Worm (Caenorhabditis elegans): ENCODE results near the gene srh-98.

Gene srh-98

ce11 chrV:16246579-16246978 lies 11.0 kb upstream of the srh-98 start, which contains the start of gene srh-95:
Gene srh-95, plus strand, starts transcription at chrV:16246879.
- TF ChIP-seq nhr-76 (tag; optimal IDR thresholded peaks at IDR 0.05): no peak
- TF ChIP-seq nhr-77 (tag; optimal IDR thresholded peaks at IDR 0.05): no peak
- no peak for TF ChIP-seq pha-4 (tag; optimal IDR thresholded peaks at IDR 0.05)
- TF ChIP-seq fos-1 (tag; optimal IDR thresholded peaks at IDR 0.05): no peak
- TF ChIP-seq lsy-12 (tag; optimal IDR thresholded peaks at IDR 0.05): no peak
- no peak for TF ChIP-seq ceh-9 (tag; optimal IDR thresholded peaks at IDR 0.05)

- TF ChIP-seq nhr-11 (tag; optimal IDR thresholded peaks at IDR 0.05) (no peak), unc-62 (GFP tag; optimal IDR thresholded peaks at IDR 0.05) (no peak), fos-1 (tag; optimal IDR thresholded peaks at IDR 0.05) (no peak), ceh-16 (tag; optimal IDR thresholded peaks at IDR 0.05) (no peak), lin-39 (tag; optimal IDR thresholded peaks at IDR 0.05) (no peak), ceh-28 (tag; optimal IDR thresholded peaks at IDR 0.05) (no peak)
These were observed 8.5 kb upstream of the srh-98 start, which contains the start of gene srh-104 for ce11 chrV:16244078-16244477. Gene srh-104, minus strand, starts transcription at chrV:16244178.

ce11 chrV:16237223-16237622 lies 1.7 kb upstream of the srh-98 start, which contains the start of gene F21H7.5:
Gene F21H7.5, plus strand, starts transcription at chrV:16237523.
- TF ChIP-seq egl-27 (tag; optimal IDR thresholded peaks at IDR 0.05): no peak
- TF ChIP-seq nhr-43 (tag; optimal IDR thresholded peaks at IDR 0.05; ENCODE audit: poor library complexity, severe bottlenecking): no peak
- TF ChIP-seq elt-3 (tag; optimal IDR thresholded peaks at IDR 0.05): no peak
- no peak for TF ChIP-seq lin-39 (tag; optimal IDR thresholded peaks at IDR 0.05)
- no peak for TF ChIP-seq fkh-2 (tag; optimal IDR thresholded peaks at IDR 0.05)
- no peak for TF ChIP-seq ZK546.5 (tag; optimal IDR thresholded peaks at IDR 0.05)
- TF ChIP-seq fkh-10 (GFP tag; optimal IDR thresholded peaks at IDR 0.05): no peak
- no peak for TF ChIP-seq nhr-23 (tag; optimal IDR thresholded peaks at IDR 0.05)
- TF ChIP-seq elt-1 (tag; optimal IDR thresholded peaks at IDR 0.05): no peak
- TF ChIP-seq skn-1 (tag; optimal IDR thresholded peaks at IDR 0.05): no peak
- no peak for TF ChIP-seq nfya-1 (tag; optimal IDR thresholded peaks at IDR 0.05; ENCODE audit: insufficient read depth)
- no peak for TF ChIP-seq mml-1 (tag; optimal IDR thresholded peaks at IDR 0.05)
- no peak for TF ChIP-seq nhr-28 (tag; optimal IDR thresholded peaks at IDR 0.05)
- TF ChIP-seq ztf-4 (tag; optimal IDR thresholded peaks at IDR 0.05): no peak
- TF ChIP-seq ceh-28 (tag; optimal IDR thresholded peaks at IDR 0.05): no peak

- no peak for TF ChIP-seq egl-27 (tag; optimal IDR thresholded peaks at IDR 0.05)
- no peak for TF ChIP-seq nhr-23 (tag; optimal IDR thresholded peaks at IDR 0.05)
- no peak for TF ChIP-seq egl-5 (tag; optimal IDR thresholded peaks at IDR 0.05)
- no peak for TF ChIP-seq ceh-82 (tag; optimal IDR thresholded peaks at IDR 0.05)
- TF ChIP-seq nhr-67 (tag; optimal IDR thresholded peaks at IDR 0.05): no peak
- no peak for TF ChIP-seq tbx-2 (tag; optimal IDR thresholded peaks at IDR 0.05)
- no peak for TF ChIP-seq unc-62 (GFP tag; optimal IDR thresholded peaks at IDR 0.05)
- no peak for TF ChIP-seq elt-3 (tag; optimal IDR thresholded peaks at IDR 0.05)
- TF ChIP-seq unc-39 (tag; optimal IDR thresholded peaks at IDR 0.05): no peak
These were observed 412 bp downstream of the srh-98 start, which contains the start of gene F21H7.3 for ce11 chrV:16235135-16235534. Gene F21H7.3, minus strand, starts transcription at chrV:16235235.

- TF ChIP-seq ceh-16 (tag; optimal IDR thresholded peaks at IDR 0.05) (no peak), nhr-237 (tag; optimal IDR thresholded peaks at IDR 0.05) (no peak), R02D3.7 (tag; optimal IDR thresholded peaks at IDR 0.05) (no peak), aly-2 (tag; optimal IDR thresholded peaks at IDR 0.05) (no peak), hmg-11 (tag; optimal IDR thresholded peaks at IDR 0.05) (no peak), ceh-82 (tag; optimal IDR thresholded peaks at IDR 0.05) (no peak), lin-15B (tag; optimal IDR thresholded peaks at IDR 0.05) (no peak), ZK546.5 (tag; optimal IDR thresholded peaks at IDR 0.05) (no peak), eor-1 (tag; optimal IDR thresholded peaks at IDR 0.05) (no peak), nhr-43 (tag; optimal IDR thresholded peaks at IDR 0.05; ENCODE audit: poor library complexity, severe bottlenecking) (no peak), egl-5 (tag; optimal IDR thresholded peaks at IDR 0.05) (no peak), ama-1 (optimal IDR thresholded peaks at IDR 0.05) (no peak), elt-3 (tag; optimal IDR thresholded peaks at IDR 0.05) (no peak)
These were observed 1.9 kb downstream of the srh-98 start, which contains the start of gene clec-233 for ce11 chrV:16233624-16234023. Gene clec-233, plus strand, starts transcription at chrV:16233924.

All from whole organism, L3 larva.